Worm (Caenorhabditis elegans) whole organism, young adult: ENCODE data around the gene T11F9.22.

ENCODE experiments used
- B0261.1 ChIP-seq: sonication (generic microtip); optimal IDR thresholded peaks from 2 replicates; lab custom pipeline; 2016; ENCODE audit warnings: mild to moderate bottlenecking, missing genetic modification characterization, moderate library complexity, missing compliant biosample characterization
- C17E4.6 ChIP-seq: fragments of 200-800 bp; sonication (Bioruptor generic); IDR thresholded peaks from 2 replicates; pipeline ENCODE4 v1.3.6; 2022; ENCODE audit warnings: missing genetic modification reagents, missing genetic modification characterization, missing compliant biosample characterization
- F10E7.11 ChIP-seq: sonication (generic microtip); optimal IDR thresholded peaks from 2 replicates; lab custom pipeline; 2017; ENCODE audit warnings: mild to moderate bottlenecking, missing genetic modification characterization, moderate library complexity, missing compliant biosample characterization
- F37B4.10 ChIP-seq: fragments of 200-800 bp; sonication (Bioruptor generic); IDR thresholded peaks from 2 replicates; pipeline ENCODE4 v1.3.6; 2022; ENCODE audit warnings: missing genetic modification characterization, missing compliant biosample characterization
- F39B2.1 ChIP-seq: fragments of 200-800 bp; sonication (Bioruptor generic); IDR thresholded peaks from 2 replicates; pipeline ENCODE4 v1.3.6; 2022; ENCODE audit warnings: missing genetic modification reagents, missing genetic modification characterization, missing compliant biosample characterization
- K12H6.12 ChIP-seq: fragments of 200-800 bp; sonication (Bioruptor generic); optimal IDR thresholded peaks from 2 replicates; lab custom pipeline; 2018; ENCODE audit warnings: mild to moderate bottlenecking, missing genetic modification characterization, missing compliant biosample characterization
- T26A5.8 ChIP-seq: sonication (generic microtip); optimal IDR thresholded peaks from 2 replicates; lab custom pipeline; 2016; ENCODE audit warnings: missing genetic modification characterization, missing compliant biosample characterization
- Y53G8AR.9 ChIP-seq: fragments of 200-800 bp; sonication (Bioruptor generic); conservative IDR thresholded peaks from 2 replicates; pipeline ENCODE4 v1.3.6; 2022; ENCODE audit warnings: missing genetic modification reagents, missing genetic modification characterization, missing compliant biosample characterization
- aptf-2 ChIP-seq: fragments of 200-800 bp; sonication (Bioruptor generic); conservative IDR thresholded peaks from 2 replicates; pipeline ENCODE4 v1.3.6; 2022; ENCODE audit warnings: missing genetic modification reagents, missing genetic modification characterization, missing compliant biosample characterization
- atf-7 ChIP-seq: sonication (generic microtip); optimal IDR thresholded peaks from 2 replicates; lab custom pipeline; 2017; ENCODE audit warnings: mild to moderate bottlenecking, missing genetic modification characterization, missing compliant biosample characterization
- attf-5 ChIP-seq: fragments of 200-800 bp; sonication (Bioruptor generic); optimal IDR thresholded peaks from 2 replicates; lab custom pipeline; 2018; ENCODE audit warnings: mild to moderate bottlenecking, missing genetic modification characterization, missing compliant biosample characterization
- attf-6 ChIP-seq: fragments of 200-800 bp; sonication (Bioruptor generic); IDR thresholded peaks from 2 replicates; pipeline ENCODE4 v1.3.6; 2022; ENCODE audit warnings: missing genetic modification reagents, missing genetic modification characterization, missing compliant biosample characterization
- bed-1 ChIP-seq: fragments of 200-800 bp; sonication (Bioruptor generic); IDR thresholded peaks from 2 replicates; pipeline ENCODE4 v1.3.6; 2022; ENCODE audit warnings: missing genetic modification reagents, missing genetic modification characterization, missing compliant biosample characterization
- bed-2 ChIP-seq: fragments of 200-800 bp; sonication (Bioruptor generic); IDR thresholded peaks from 2 replicates; pipeline ENCODE4 v1.3.6; 2022; ENCODE audit warnings: missing genetic modification reagents, missing genetic modification characterization, missing compliant biosample characterization
- ceh-100 ChIP-seq: fragments of 200-800 bp; sonication (Bioruptor generic); IDR thresholded peaks from 2 replicates; pipeline ENCODE4 v1.3.6; 2022; ENCODE audit warnings: missing genetic modification reagents, missing genetic modification characterization, missing compliant biosample characterization
- ceh-91 ChIP-seq: fragments of 200-800 bp; sonication (Bioruptor generic); IDR thresholded peaks from 2 replicates; pipeline ENCODE4 v1.3.6; 2022; ENCODE audit warnings: missing genetic modification reagents, missing genetic modification characterization, missing compliant biosample characterization
- chd-7 ChIP-seq: sonication (generic microtip); optimal IDR thresholded peaks from 2 replicates; lab custom pipeline; 2016; ENCODE audit warnings: mild to moderate bottlenecking, missing genetic modification characterization, moderate library complexity, missing compliant biosample characterization
- dox-1 ChIP-seq: fragments of 200-800 bp; sonication (Bioruptor generic); IDR thresholded peaks from 2 replicates; pipeline ENCODE4 v1.3.6; 2022; ENCODE audit warnings: missing genetic modification reagents, missing genetic modification characterization, missing compliant biosample characterization
- him-1 ChIP-seq: sonication (generic microtip); optimal IDR thresholded peaks from 2 replicates; lab custom pipeline; 2016; ENCODE audit warnings: missing genotype, missing genetic modification reagents, missing genetic modification characterization, missing compliant biosample characterization
- hrde-1 ChIP-seq: sonication (generic microtip); optimal IDR thresholded peaks from 2 replicates; lab custom pipeline; 2016; ENCODE audit warnings: missing genetic modification characterization, mild to moderate bottlenecking, missing compliant biosample characterization, moderate library complexity, missing genotype, missing genetic modification reagents, borderline replicate concordance
- let-526 ChIP-seq: fragments of 200-800 bp; sonication (Bioruptor generic); IDR thresholded peaks from 2 replicates; pipeline ENCODE4 v1.3.6; 2022; ENCODE audit warnings: missing genetic modification reagents, missing genetic modification characterization, missing compliant biosample characterization
- let-607 ChIP-seq, 2 experiments: fragments of 200-800 bp in 1 of 2; sonication (Bioruptor generic) in 1 of 2; sonication (generic microtip) in 1 of 2; optimal IDR thresholded peaks; 2 replicates each; lab custom pipeline; 2016 to 2018; ENCODE audit warnings: mild to moderate bottlenecking in 2 of 2, missing compliant biosample characterization in 2 of 2, missing genetic modification characterization in 2 of 2, moderate library complexity in 2 of 2, missing genotype in 1 of 2
- lin-40 ChIP-seq: sonication (generic microtip); optimal IDR thresholded peaks from 2 replicates; lab custom pipeline; 2016; ENCODE audit warnings: missing genetic modification characterization, mild to moderate bottlenecking, missing compliant biosample characterization, missing genotype, missing genetic modification reagents
- lin-54 ChIP-seq: fragments of 200-800 bp; sonication (Bioruptor generic); optimal IDR thresholded peaks from 2 replicates; lab custom pipeline; 2018; ENCODE audit warnings: mild to moderate bottlenecking, missing genetic modification characterization, missing compliant biosample characterization
- lir-1 ChIP-seq: fragments of 200-800 bp; sonication (Bioruptor generic); conservative IDR thresholded peaks from 2 replicates; pipeline ENCODE4 v1.3.6; 2022; ENCODE audit warnings: missing genetic modification reagents, missing genetic modification characterization, missing compliant biosample characterization
- lsy-27 ChIP-seq: sonication (generic microtip); optimal IDR thresholded peaks from 2 replicates; lab custom pipeline; 2017; ENCODE audit warnings: missing genetic modification characterization, mild to moderate bottlenecking, missing compliant biosample characterization, antibody characterized with exemption, missing genotype, borderline replicate concordance; ENCODE audit not compliant: insufficient read depth
- nfyb-1 ChIP-seq: fragments of 200-800 bp; sonication (Bioruptor generic); IDR thresholded peaks from 2 replicates; pipeline ENCODE4 v1.3.6; 2022; ENCODE audit warnings: missing genetic modification reagents, missing genetic modification characterization, missing compliant biosample characterization
- nhr-179 ChIP-seq: sonication (generic microtip); optimal IDR thresholded peaks from 2 replicates; lab custom pipeline; 2016; ENCODE audit warnings: mild to moderate bottlenecking, missing genetic modification characterization, missing compliant biosample characterization
- nhr-27 ChIP-seq: fragments of 200-800 bp; sonication (Bioruptor generic); optimal IDR thresholded peaks from 2 replicates; lab custom pipeline; 2018; ENCODE audit warnings: mild to moderate bottlenecking, missing genetic modification characterization, moderate library complexity, missing compliant biosample characterization
- rcor-1 ChIP-seq: fragments of 200-800 bp; sonication (Bioruptor generic); IDR thresholded peaks from 2 replicates; pipeline ENCODE4 v1.3.6; 2022; ENCODE audit warnings: missing genetic modification reagents, missing genetic modification characterization, missing compliant biosample characterization
- repo-1 ChIP-seq: sonication (generic microtip); optimal IDR thresholded peaks from 2 replicates; lab custom pipeline; 2017; ENCODE audit warnings: mild to moderate bottlenecking, missing genetic modification characterization, missing compliant biosample characterization
- snpc-1.1 ChIP-seq: sonication (generic microtip); optimal IDR thresholded peaks from 2 replicates; lab custom pipeline; 2017; ENCODE audit warnings: missing genetic modification characterization, mild to moderate bottlenecking, missing compliant biosample characterization, antibody characterized with exemption, moderate library complexity, missing genotype, missing genetic modification reagents; ENCODE audit not compliant: insufficient read depth
- snpc-4 ChIP-seq, 5 experiments: fragments of 150-350 bp in 1 of 5; sonication (generic microtip) in 4 of 5; optimal IDR thresholded peaks; 2 replicates each; lab custom pipeline; 2014 to 2018; ENCODE audit warnings: missing genetic modification characterization in 5 of 5, missing biosample characterization in 3 of 5, antibody characterized with exemption in 2 of 5, mild to moderate bottlenecking in 2 of 5, missing compliant biosample characterization in 2 of 5, missing genotype in 2 of 5, moderate library complexity in 2 of 5, missing genetic modification reagents in 1 of 5
- ztf-22 ChIP-seq: fragments of 200-800 bp; sonication (Bioruptor generic); optimal IDR thresholded peaks from 2 replicates; lab custom pipeline; 2018; ENCODE audit warnings: mild to moderate bottlenecking, missing genetic modification characterization, moderate library complexity, missing compliant biosample characterization

Gene T11F9.22

DNA sequence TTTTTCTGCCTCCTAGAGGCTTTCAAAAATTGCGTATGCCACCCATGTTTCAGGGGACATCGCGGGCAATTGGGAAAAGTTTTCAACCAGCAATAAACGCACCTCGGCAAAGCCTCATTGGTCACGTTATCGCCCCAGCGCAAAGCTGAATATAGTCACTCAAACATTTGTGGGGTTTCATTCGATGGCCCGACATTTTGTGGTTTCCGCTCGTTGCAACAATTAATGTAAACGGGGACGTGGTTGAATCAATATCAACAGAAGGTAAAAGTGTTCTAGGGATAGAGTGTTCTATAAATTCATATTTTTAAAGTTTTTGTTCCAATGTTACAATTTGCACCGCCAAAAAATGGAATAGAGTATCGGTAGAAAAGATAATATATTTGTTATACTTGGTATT is 8.8 kb downstream of the T11F9.22 start:
- TF ChIP-seq K12H6.12 (tag; lab: Kevin White, UChicago) (no peak), snpc-4 (GFP tag; optimal IDR thresholded peaks at IDR 0.05; lab: Kevin White, UChicago) (no peak), snpc-4 (tag; optimal IDR thresholded peaks at IDR 0.05; lab: Kevin White, UChicago) (peak in 3 of 4 experiments; percentile 2 to 83 (median 70)), snpc-1.1 (tag; lab: Kevin White, UChicago) (peak; percentile 66), ceh-91 (no peak), ztf-22 (GFP tag; lab: Kevin White, UChicago) (no peak)
- TF ChIP-seq, all 124 proteins: peak for 2

DNA sequence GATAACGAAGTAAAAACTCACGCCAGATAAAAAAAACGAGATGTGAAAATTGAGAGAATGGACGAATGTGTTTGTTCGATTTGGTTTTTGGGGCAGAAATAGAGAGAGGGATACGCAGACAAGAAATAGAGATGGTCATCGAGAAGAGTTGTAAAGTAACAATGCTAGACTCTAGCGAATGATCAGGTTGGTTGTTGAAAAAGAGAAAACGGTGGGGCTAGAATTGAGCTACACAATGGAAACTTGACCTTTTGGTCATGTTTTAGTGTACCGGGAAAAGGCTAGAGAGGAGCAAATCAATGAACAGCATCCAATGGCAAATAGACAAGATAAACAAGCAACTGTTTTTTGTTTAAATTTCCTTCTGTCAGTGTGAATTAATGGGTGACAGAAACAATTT is 10.9 kb downstream of the T11F9.22 start, which contains the start of gene dhs-19:
TSS of gene dhs-19 (minus strand) at position 101 of the 400 bp plus-strand sequence.
- TF ChIP-seq repo-1 (tag; lab: Kevin White, UChicago) (no peak), bed-1 (no peak), atf-7 (tag; lab: Kevin White, UChicago) (no peak), let-526 (GFP tag; lab: Robert Waterston, UW) (no peak), Y53G8AR.9 (GFP tag; lab: Robert Waterston, UW) (no peak), B0261.1 (no peak), F37B4.10 (GFP tag; lab: Robert Waterston, UW) (no peak), lir-1 (GFP tag; lab: Robert Waterston, UW) (no peak), nfyb-1 (GFP tag; lab: Robert Waterston, UW) (no peak), F39B2.1 (GFP tag; lab: Robert Waterston, UW) (no peak), lsy-27 (no peak), aptf-2 (GFP tag; lab: Robert Waterston, UW) (no peak), bed-2 (no peak), nhr-179 (tag; lab: Kevin White, UChicago) (no peak)

DNA sequence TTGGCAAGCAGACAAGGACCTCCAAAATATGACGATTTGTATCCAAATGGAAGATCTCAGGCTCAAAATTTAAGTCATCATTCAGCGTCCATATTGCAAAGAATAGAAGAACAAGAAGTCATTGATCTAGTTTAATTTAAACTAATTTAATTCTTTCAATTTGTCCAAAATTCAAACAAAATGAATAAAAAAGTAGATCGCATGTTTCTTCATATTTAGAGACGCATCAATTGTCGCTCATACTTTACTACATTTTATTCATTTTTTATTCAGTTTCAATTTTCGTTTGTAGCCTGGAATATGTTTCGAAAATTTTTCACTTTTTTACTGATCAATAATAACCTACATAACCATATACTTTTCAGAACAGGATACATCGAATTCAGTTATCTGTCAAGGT is 12.9 kb downstream of the T11F9.22 start, which contains the start of gene T11F9.21:
TSS of gene T11F9.21 (plus strand) at position 301 of the 400 bp plus-strand sequence.
- TF ChIP-seq hrde-1 (tag; lab: Kevin White, UChicago) (no peak), T26A5.8 (tag; lab: Kevin White, UChicago) (no peak), aptf-2 (GFP tag; lab: Robert Waterston, UW) (no peak), B0261.1 (no peak), lin-54 (GFP tag; lab: Kevin White, UChicago) (no peak), dox-1 (no peak), F10E7.11 (tag; lab: Kevin White, UChicago) (no peak), chd-7 (tag; lab: Kevin White, UChicago) (no peak), let-607 (tag; optimal IDR thresholded peaks at IDR 0.05; lab: Kevin White, UChicago) (no peak), lin-40 (tag; lab: Kevin White, UChicago) (no peak), nhr-27 (tag; lab: Kevin White, UChicago) (no peak), ceh-91 (no peak), attf-5 (GFP tag; lab: Kevin White, UChicago) (no peak)

DNA sequence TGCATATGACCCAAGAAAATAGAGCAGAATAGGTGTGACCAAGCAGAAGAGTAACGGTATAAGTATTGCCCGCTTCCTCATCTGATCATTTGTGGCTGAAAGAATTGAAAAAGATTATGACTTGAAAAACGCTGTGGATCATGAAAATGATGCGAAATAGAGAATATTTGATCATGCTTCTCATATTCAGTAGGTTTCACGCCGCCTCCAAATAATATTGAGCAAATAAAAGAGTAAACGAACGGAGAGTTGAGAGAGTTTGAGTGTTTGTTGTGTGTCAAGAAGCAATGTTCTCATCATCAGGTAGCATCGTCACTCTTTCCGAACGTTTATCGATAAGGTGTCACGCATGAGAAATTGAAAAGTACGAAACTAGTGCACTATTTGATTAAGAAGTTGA is 16.8 kb downstream of the T11F9.22 start, which contains the start of gene htrl-1:
TSS of gene htrl-1 (minus strand) at position 101 of the 400 bp plus-strand sequence.
- no peak for TF ChIP-seq C17E4.6 (GFP tag; lab: Robert Waterston, UW)
- no peak for TF ChIP-seq attf-6 (GFP tag; lab: Robert Waterston, UW)
- TF ChIP-seq him-1 = no peak
- no peak for TF ChIP-seq ceh-100
- no peak for TF ChIP-seq rcor-1 (GFP tag; lab: Robert Waterston, UW)
- TF ChIP-seq, all 124 proteins: peak for 0
